Worm (Caenorhabditis elegans) whole organism, midembryonic: ENCODE data around the gene srbc-31.

ENCODE experiments used
- T22C8.4 ChIP-seq: fragments of 200-800 bp; sonication (Bioruptor generic); IDR thresholded peaks from 2 replicates; pipeline ENCODE4 v1.3.6; 2022; ENCODE audit warnings: missing genetic modification characterization, missing compliant biosample characterization
- cog-1 ChIP-seq: sonication (generic microtip); optimal IDR thresholded peaks from 2 replicates; lab custom pipeline; 2016; ENCODE audit warnings: missing genetic modification characterization, missing compliant biosample characterization
- flt-1 ChIP-seq: fragments of 200-800 bp; sonication (Bioruptor generic); IDR thresholded peaks from 2 replicates; pipeline ENCODE4 v1.3.6; 2022; ENCODE audit warnings: missing genetic modification characterization, missing compliant biosample characterization
- klf-2 ChIP-seq: fragments of 200-800 bp; sonication (Bioruptor generic); conservative IDR thresholded peaks from 2 replicates; pipeline ENCODE4 v1.3.6; 2022; ENCODE audit warnings: missing genetic modification reagents, missing genetic modification characterization, missing compliant biosample characterization
- med-1 ChIP-seq: sonication (generic microtip); optimal IDR thresholded peaks from 2 replicates; lab custom pipeline; 2017; ENCODE audit warnings: missing genetic modification characterization, mild to moderate bottlenecking, missing compliant biosample characterization, antibody characterized with exemption, missing genetic modification reagents; ENCODE audit not compliant: insufficient read depth
- ref-1 ChIP-seq: fragments of 200-800 bp; sonication (Bioruptor generic); conservative IDR thresholded peaks from 2 replicates; pipeline ENCODE4 v1.3.6; 2022; ENCODE audit warnings: missing genetic modification reagents, missing genetic modification characterization, missing compliant biosample characterization
- tab-1 ChIP-seq: fragments of 200-800 bp; sonication (Bioruptor generic); IDR thresholded peaks from 2 replicates; pipeline ENCODE4 v1.3.6; 2022; ENCODE audit warnings: missing genetic modification characterization, missing compliant biosample characterization
- ztf-23 ChIP-seq: fragments of 200-800 bp; sonication (Bioruptor generic); IDR thresholded peaks from 2 replicates; pipeline ENCODE4 v1.3.6; 2022; ENCODE audit warnings: missing genetic modification reagents, missing genetic modification characterization, missing compliant biosample characterization
- ztf-29 ChIP-seq: fragments of 200-800 bp; sonication (Bioruptor generic); IDR thresholded peaks from 2 replicates; pipeline ENCODE4 v1.3.6; 2022; ENCODE audit warnings: missing genetic modification reagents, missing genetic modification characterization, missing compliant biosample characterization

srbc-31 gene

DNA sequence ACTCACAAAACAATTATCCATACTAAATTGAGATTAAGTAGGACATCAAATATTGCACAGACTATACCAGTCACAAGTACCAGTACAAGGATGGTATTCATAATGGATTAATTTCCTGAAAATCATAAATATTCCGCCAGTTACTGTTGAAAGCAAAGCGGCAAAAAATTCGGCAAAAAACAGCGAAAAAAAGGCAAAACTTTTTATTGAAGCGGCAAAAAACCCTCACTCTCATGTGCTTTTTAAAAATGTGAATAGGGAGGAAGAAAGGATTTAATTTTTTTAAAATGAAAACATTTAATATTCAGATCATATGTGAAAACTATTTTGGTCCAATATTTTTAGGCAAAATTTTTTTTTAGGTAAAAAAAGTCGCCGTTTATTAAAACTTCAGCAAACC, 6.6 kb downstream of the srbc-31 start, which contains the start of gene srbc-29:
srbc-29 (minus strand) TSS at position 101 of the 400 bp plus-strand sequence.
- TF ChIP-seq med-1 (GFP tag; lab: Kevin White, UChicago) = no peak
- no peak for TF ChIP-seq ztf-29 (GFP tag; lab: Robert Waterston, UW)
- no peak for TF ChIP-seq ztf-23 (GFP tag; lab: Robert Waterston, UW)
- no peak for TF ChIP-seq cog-1 (tag; lab: Kevin White, UChicago)
- TF ChIP-seq ref-1 (GFP tag; lab: Robert Waterston, UW) = no peak

DNA sequence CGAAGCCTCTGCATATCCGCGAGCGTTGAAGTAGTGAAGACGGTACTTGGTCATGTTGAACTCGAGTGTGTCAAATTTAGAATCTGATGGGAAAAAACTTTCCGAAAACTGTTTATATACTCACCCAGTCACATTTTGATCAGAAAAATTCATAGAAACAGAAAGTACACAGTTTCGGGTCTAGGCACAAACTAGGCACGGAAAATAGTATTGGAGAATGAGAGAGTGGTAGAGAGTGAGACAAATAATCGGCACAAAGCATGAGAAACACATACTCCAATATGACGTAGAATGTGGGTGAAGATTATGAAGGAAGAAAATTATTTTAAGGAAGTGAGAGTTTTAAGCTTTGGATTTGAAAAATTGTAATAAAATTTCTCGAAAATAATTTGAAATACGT, 9.0 kb downstream of the srbc-31 start, which contains the start of gene gst-33:
gst-33 (minus strand) TSS at position 127 of the 400 bp plus-strand sequence.
- TF ChIP-seq tab-1 (GFP tag; lab: Robert Waterston, UW) = no peak
- no peak for TF ChIP-seq flt-1 (GFP tag; lab: Robert Waterston, UW)
- no peak for TF ChIP-seq klf-2 (GFP tag; lab: Robert Waterston, UW)
- no peak for TF ChIP-seq ref-1 (GFP tag; lab: Robert Waterston, UW)
- no peak for TF ChIP-seq med-1 (GFP tag; lab: Kevin White, UChicago)
- TF ChIP-seq T22C8.4 (GFP tag; lab: Robert Waterston, UW) = no peak
- no peak for TF ChIP-seq cog-1 (tag; lab: Kevin White, UChicago)
- TF ChIP-seq ztf-23 (GFP tag; lab: Robert Waterston, UW) = no peak
- TF ChIP-seq ztf-29 (GFP tag; lab: Robert Waterston, UW) = no peak

DNA sequence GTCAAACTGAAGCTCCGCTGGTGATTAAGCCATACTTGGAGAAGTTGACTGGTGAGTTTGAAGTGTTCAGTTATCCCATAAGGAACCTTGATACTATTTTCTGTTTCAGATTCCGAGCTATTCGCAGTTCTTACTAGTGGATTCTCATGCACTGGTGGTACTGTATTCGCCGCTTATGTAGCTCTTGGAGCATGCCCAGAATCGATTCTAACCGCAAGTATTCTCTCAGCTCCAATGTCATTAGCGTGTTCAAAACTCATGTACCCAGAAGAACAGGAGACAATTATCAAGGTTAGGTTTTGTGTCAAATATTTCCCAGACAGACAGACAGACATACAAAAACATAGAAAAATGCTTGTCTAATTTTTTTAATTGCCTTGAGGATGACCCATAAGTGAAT, 12.5 kb downstream of the srbc-31 start:
- no peak for TF ChIP-seq klf-2 (GFP tag; lab: Robert Waterston, UW)
- TF ChIP-seq tab-1 (GFP tag; lab: Robert Waterston, UW) = no peak
- TF ChIP-seq cog-1 (tag; lab: Kevin White, UChicago) = no peak
- no peak for TF ChIP-seq T22C8.4 (GFP tag; lab: Robert Waterston, UW)
- TF ChIP-seq ref-1 (GFP tag; lab: Robert Waterston, UW) = no peak
- TF ChIP-seq flt-1 (GFP tag; lab: Robert Waterston, UW) = no peak
- TF ChIP-seq ztf-23 (GFP tag; lab: Robert Waterston, UW) = no peak

DNA sequence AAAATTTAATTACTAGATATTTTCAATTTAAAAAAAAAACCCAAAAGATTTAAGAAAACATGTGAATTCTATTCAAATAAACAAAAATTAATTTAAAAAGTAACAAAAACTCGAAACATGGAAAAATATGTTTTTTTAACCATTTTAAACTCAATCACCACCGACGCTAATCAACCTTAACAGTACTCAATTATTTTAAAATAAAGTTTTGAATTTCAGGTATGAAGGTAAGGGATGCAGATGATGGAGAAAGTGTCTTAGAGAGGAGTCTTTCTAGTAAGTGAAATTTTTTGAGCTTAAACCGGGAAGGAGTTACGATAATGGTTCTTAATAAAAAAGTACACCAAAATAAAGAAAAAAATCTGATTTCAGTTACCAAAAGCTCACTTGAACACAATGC, 13.9 kb downstream of the srbc-31 start, which contains the start of gene slc-28.1:
slc-28.1 (plus strand) TSS at position 301 of the 400 bp plus-strand sequence.
- TF ChIP-seq klf-2 (GFP tag; lab: Robert Waterston, UW) = no peak
- TF ChIP-seq T22C8.4 (GFP tag; lab: Robert Waterston, UW) = no peak
- TF ChIP-seq ref-1 (GFP tag; lab: Robert Waterston, UW) = no peak
- no peak for TF ChIP-seq ztf-23 (GFP tag; lab: Robert Waterston, UW)
- TF ChIP-seq flt-1 (GFP tag; lab: Robert Waterston, UW) = no peak
- TF ChIP-seq tab-1 (GFP tag; lab: Robert Waterston, UW) = no peak
- TF ChIP-seq cog-1 (tag; lab: Kevin White, UChicago) = no peak
- TF ChIP-seq med-1 (GFP tag; lab: Kevin White, UChicago) = no peak
- no peak for TF ChIP-seq ztf-29 (GFP tag; lab: Robert Waterston, UW)

DNA sequence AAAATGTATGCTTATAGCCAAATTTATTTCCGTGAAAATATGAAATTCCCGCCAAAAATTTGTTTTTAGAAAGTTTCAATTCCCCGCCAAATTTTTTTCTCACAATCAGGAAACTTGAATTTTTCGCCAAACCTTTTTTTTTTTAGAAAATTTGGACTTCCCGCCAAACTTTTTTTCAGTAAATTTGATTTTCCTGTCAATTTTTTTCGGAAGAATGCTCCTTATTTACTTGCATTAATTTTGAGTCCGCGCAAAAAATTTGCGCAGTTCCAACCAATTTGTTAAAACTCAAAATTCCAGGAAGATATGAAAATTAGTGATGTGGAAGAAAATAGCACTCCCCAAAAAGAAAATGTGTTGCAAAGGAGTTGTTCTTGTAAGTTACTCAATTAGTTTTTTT, 17.5 kb downstream of the srbc-31 start, which contains the start of gene slc-28.2:
slc-28.2 (plus strand) TSS at position 301 of the 400 bp plus-strand sequence.
- TF ChIP-seq ztf-23 (GFP tag; lab: Robert Waterston, UW) (no peak), T22C8.4 (GFP tag; lab: Robert Waterston, UW) (no peak), ztf-29 (GFP tag; lab: Robert Waterston, UW) (no peak), flt-1 (GFP tag; lab: Robert Waterston, UW) (no peak), klf-2 (GFP tag; lab: Robert Waterston, UW) (no peak), ref-1 (GFP tag; lab: Robert Waterston, UW) (no peak), med-1 (GFP tag; lab: Kevin White, UChicago) (no peak), tab-1 (GFP tag; lab: Robert Waterston, UW) (no peak), cog-1 (tag; lab: Kevin White, UChicago) (no peak)

DNA sequence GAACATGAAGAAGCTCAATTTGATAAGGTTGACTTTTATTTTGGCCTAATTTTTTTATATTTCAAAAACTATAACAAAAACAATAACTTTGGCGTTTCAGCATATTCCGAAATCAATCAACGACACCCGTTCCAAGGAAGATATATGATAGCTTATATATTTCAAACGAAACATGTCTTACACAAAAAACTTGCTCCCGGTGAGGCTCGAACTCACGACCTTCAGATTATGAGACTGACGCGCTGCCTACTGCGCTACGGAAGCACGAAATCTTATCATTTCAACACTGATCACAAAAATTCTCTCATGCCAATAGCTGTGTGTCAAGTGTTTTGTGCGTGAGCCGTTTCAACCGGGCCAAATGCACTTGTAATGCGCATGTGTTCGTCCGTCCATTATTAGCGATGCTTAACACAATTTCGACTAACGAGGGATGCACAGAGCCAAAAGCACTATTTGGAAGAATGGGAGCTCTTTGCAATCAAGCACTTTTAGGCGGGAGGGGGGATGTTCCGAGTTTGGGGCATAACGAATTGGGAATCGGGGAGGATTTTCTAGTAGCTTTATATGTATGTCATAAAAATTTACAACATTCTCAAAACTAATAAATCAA, 22.2 kb downstream of the srbc-31 start:
- TF ChIP-seq T22C8.4 (GFP tag; lab: Robert Waterston, UW) (no peak), ref-1 (GFP tag; lab: Robert Waterston, UW) (no peak), tab-1 (GFP tag; lab: Robert Waterston, UW) (no peak), ztf-29 (GFP tag; lab: Robert Waterston, UW) (no peak), flt-1 (GFP tag; lab: Robert Waterston, UW) (no peak), klf-2 (GFP tag; lab: Robert Waterston, UW) (no peak), med-1 (GFP tag; lab: Kevin White, UChicago) (no peak), ztf-23 (GFP tag; lab: Robert Waterston, UW) (no peak), cog-1 (tag; lab: Kevin White, UChicago) (no peak)

DNA sequence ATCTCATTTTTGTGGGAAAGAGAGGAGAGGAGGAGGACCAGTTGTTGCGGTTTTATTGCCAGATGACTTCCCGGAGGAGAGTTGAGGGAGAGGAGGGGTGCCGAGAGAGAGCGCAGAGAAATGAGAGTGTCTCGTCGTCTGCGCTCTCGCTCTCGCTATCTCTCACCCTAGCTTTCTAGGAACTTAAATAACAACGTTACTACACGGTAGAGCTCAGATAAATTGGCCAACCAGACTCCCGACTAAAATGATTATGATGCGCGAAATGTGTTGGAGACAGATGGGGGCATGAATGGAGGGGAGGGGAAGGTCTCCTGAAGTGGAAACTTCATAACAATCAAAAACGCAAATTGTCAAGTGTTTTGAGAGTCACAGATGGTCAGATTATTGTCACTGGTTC, 22.8 kb downstream of the srbc-31 start:
- TF ChIP-seq ztf-29 (GFP tag; lab: Robert Waterston, UW) (no peak), klf-2 (GFP tag; lab: Robert Waterston, UW) (no peak), tab-1 (GFP tag; lab: Robert Waterston, UW) (no peak), ref-1 (GFP tag; lab: Robert Waterston, UW) (no peak), cog-1 (tag; lab: Kevin White, UChicago) (no peak), T22C8.4 (GFP tag; lab: Robert Waterston, UW) (no peak), flt-1 (GFP tag; lab: Robert Waterston, UW) (no peak), ztf-23 (GFP tag; lab: Robert Waterston, UW) (no peak), med-1 (GFP tag; lab: Kevin White, UChicago) (no peak)

DNA sequence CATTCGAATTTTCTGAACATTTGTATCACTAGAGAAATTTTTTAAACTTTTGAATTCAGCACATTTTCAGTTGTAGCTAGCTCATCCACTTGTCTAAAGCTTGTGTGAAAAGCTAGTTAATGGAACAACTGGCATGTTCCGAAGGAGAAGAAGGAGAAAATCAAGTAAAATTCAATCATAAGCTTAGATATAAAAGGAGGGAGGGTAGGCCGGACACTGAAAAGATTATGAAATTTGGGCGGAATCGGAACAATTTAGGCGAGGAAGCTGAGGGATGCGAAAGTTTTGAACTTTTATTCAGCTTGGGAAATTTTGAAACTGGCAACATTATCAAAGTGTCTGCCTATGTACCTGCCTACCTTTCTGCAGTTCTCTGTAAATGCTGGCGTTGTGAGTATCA, 24.9 kb downstream of the srbc-31 start:
- TF ChIP-seq tab-1 (GFP tag; lab: Robert Waterston, UW) = no peak
- no peak for TF ChIP-seq flt-1 (GFP tag; lab: Robert Waterston, UW)
- TF ChIP-seq klf-2 (GFP tag; lab: Robert Waterston, UW) = no peak
- no peak for TF ChIP-seq cog-1 (tag; lab: Kevin White, UChicago)
- TF ChIP-seq med-1 (GFP tag; lab: Kevin White, UChicago) = no peak
- TF ChIP-seq ztf-23 (GFP tag; lab: Robert Waterston, UW) = no peak
- no peak for TF ChIP-seq ref-1 (GFP tag; lab: Robert Waterston, UW)
- TF ChIP-seq T22C8.4 (GFP tag; lab: Robert Waterston, UW) = no peak
- no peak for TF ChIP-seq ztf-29 (GFP tag; lab: Robert Waterston, UW)
